Worm (Caenorhabditis elegans): Measurements from ENCODE around the gene F07E5.8.
"Not testable (repeated sequence)": the region's sequence is repeated elsewhere in the genome, so short reads cannot be mapped to it uniquely, and the experiment has no call there.

The F07E5.8 gene

ce11 chrII:2028712-2029111, 46.7 kb downstream of the F07E5.8 start, which contains the start of gene bath-1:
Gene bath-1 (minus strand): TSS chrII:2028812.
- TF ChIP-seq lin-54 (GFP tag; optimal IDR thresholded peaks at IDR 0.05): no peak
- TF ChIP-seq lsl-1 (GFP tag; optimal IDR thresholded peaks at IDR 0.05): peak; percentile 39
- no peak for TF ChIP-seq pha-4 (tag; optimal IDR thresholded peaks at IDR 0.05)
- no peak for TF ChIP-seq ets-4 (GFP tag; optimal IDR thresholded peaks at IDR 0.05)

ce11 chrII:2026525-2026924, 48.9 kb downstream of the F07E5.8 start, which contains the start of gene bath-21:
Gene bath-21 (minus strand): TSS chrII:2026625.
- TF ChIP-seq rec-8 (tag; optimal IDR thresholded peaks at IDR 0.05): no peak
- no peak for TF ChIP-seq mxl-1 (tag; optimal IDR thresholded peaks at IDR 0.05)
- TF ChIP-seq ZK185.1 (tag; optimal IDR thresholded peaks at IDR 0.05; ENCODE audit: poor library complexity, severe bottlenecking): no peak
- TF ChIP-seq K11D2.4 (GFP tag; IDR thresholded peaks at IDR 0.05): no peak
- no peak for TF ChIP-seq ets-4 (GFP tag; optimal IDR thresholded peaks at IDR 0.05)
- TF ChIP-seq mel-28 (tag; optimal IDR thresholded peaks at IDR 0.05; ENCODE audit: borderline replicate concordance): no peak
- no peak for TF ChIP-seq fkh-3 (tag; optimal IDR thresholded peaks at IDR 0.05)
- no peak for TF ChIP-seq mes-4 (tag; optimal IDR thresholded peaks at IDR 0.05)
- no peak for TF ChIP-seq cebp-2 (GFP tag; IDR thresholded peaks at IDR 0.05)
- no peak for TF ChIP-seq T26A5.8 (tag; optimal IDR thresholded peaks at IDR 0.05)
- no peak for TF ChIP-seq ceh-27 (GFP tag; optimal IDR thresholded peaks at IDR 0.05)
- no peak for TF ChIP-seq ceh-58 (GFP tag; IDR thresholded peaks at IDR 0.05)
- TF ChIP-seq ccch-3 (GFP tag; optimal IDR thresholded peaks at IDR 0.05): no peak
- TF ChIP-seq cebp-1 (GFP tag; IDR thresholded peaks at IDR 0.05): no peak
- no peak for TF ChIP-seq cebp-1 (tag; optimal IDR thresholded peaks at IDR 0.05)
- no peak for TF ChIP-seq tbp1 (GFP tag; optimal IDR thresholded peaks at IDR 0.05)
- no peak for TF ChIP-seq snpc-3.4 (tag; optimal IDR thresholded peaks at IDR 0.05)
- no peak for TF ChIP-seq nfya-1 (tag; optimal IDR thresholded peaks at IDR 0.05; ENCODE audit: borderline replicate concordance, insufficient read depth)
- no peak for TF ChIP-seq ztf-26 (tag; optimal IDR thresholded peaks at IDR 0.05)

ce11 chrII:2024652-2025051, 50.8 kb downstream of the F07E5.8 start:
- TF ChIP-seq lin-26 (GFP tag; IDR thresholded peaks at IDR 0.05) (peak; percentile 62; the same call in 1 of the 2 replicates), rpc-1 (tag; optimal IDR thresholded peaks at IDR 0.05) (peak; percentile 28), tbp1 (GFP tag; optimal IDR thresholded peaks at IDR 0.05) (peak; percentile 65)
- TF ChIP-seq rpc-1 (optimal IDR thresholded peaks at IDR 0.05): not testable (repeated sequence)

- not testable (repeated sequence) for TF ChIP-seq C06A6.2 (GFP tag; conservative IDR thresholded peaks at IDR 0.05); ceh-27 (GFP tag; optimal IDR thresholded peaks at IDR 0.05); lin-40 (tag; optimal IDR thresholded peaks at IDR 0.05)
These were observed 51.9 kb downstream of the F07E5.8 start, which contains the start of gene cya-2 for ce11 chrII:2023514-2023913. Gene cya-2 (minus strand): TSS chrII:2023614.

Data from whole organism, young adult.